Fruit fly (Drosophila melanogaster): Measurements from ENCODE around the gene indra.
A peak's percentile ranks its signal among the peaks of the same experiment; 100 is the strongest.

indra gene

DNA sequence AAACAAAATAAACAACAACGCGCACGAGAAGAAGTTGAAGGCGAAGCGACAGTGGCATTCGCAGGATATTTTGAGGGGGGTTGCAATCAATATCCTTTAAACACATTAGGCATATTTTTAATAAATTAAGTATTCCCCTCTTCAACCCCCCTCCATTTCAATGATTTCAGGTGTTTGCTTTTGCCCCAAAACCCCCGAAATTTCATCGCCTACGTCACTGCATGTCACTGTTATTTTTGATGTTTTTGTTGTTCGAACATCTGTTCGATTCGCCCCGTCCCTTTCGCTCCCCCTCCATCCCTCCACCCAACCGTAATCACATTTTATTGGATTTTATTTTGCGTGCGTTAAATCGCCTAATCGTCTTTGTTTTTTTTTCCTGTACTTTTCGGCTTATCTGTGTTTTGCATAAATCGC lies 26.0 kb upstream of the indra start (continued):
- TF ChIP-seq CG8924 (tag; optimal IDR thresholded peaks at IDR 0.05) (peak; percentile 79), unpg (GFP tag; optimal IDR thresholded peaks at IDR 0.05) (peak; percentile 75), Ssrp (tag; optimal IDR thresholded peaks at IDR 0.05) (peak; percentile 66), Poxn (GFP tag; IDR thresholded peaks at IDR 0.05) (0 out of 2 replicates have a peak, but pooled peaks have one; percentile 26), CG30403 (GFP tag; optimal IDR thresholded peaks at IDR 0.05) (peak; percentile 80), CG10431 (GFP tag; optimal IDR thresholded peaks at IDR 0.05) (no peak), Mes4 (GFP tag; optimal IDR thresholded peaks at IDR 0.05) (peak; percentile 65), pnt (GFP tag; optimal IDR thresholded peaks at IDR 0.05) (peak; percentile 77), D (optimal IDR thresholded peaks at IDR 0.05) (no peak), D (GFP tag; optimal IDR thresholded peaks at IDR 0.05) (peak; percentile 68), corto (GFP tag; optimal IDR thresholded peaks at IDR 0.05) (no peak), gt (GFP tag; IDR thresholded peaks at IDR 0.05) (peak; percentile 70), CG1233 (GFP tag; optimal IDR thresholded peaks at IDR 0.05) (peak; percentile 81), CG17359 (tag; optimal IDR thresholded peaks at IDR 0.05) (peak; percentile 64), NC2β (GFP tag; optimal IDR thresholded peaks at IDR 0.05) (peak; percentile 60), CkIIα-i1 (GFP tag; IDR thresholded peaks at IDR 0.05) (no peak), wdn (GFP tag; IDR thresholded peaks at IDR 0.05) (peak; percentile 79), Mrtf (GFP tag; IDR thresholded peaks at IDR 0.05) (peak; percentile 80), CG4730 (GFP tag; IDR thresholded peaks at IDR 0.05) (peak; percentile 77), Hr3 (GFP tag; optimal IDR thresholded peaks at IDR 0.05) (peak; percentile 74), CG4820 (GFP tag; optimal IDR thresholded peaks at IDR 0.05) (peak; percentile 77), CG11456 (GFP tag; IDR thresholded peaks at IDR 0.05) (peak; percentile 86), H2.0 (GFP tag; IDR thresholded peaks at IDR 0.05) (peak; percentile 85), CG9817 (tag; optimal IDR thresholded peaks at IDR 0.05) (peak; percentile 47), Dll (GFP tag; IDR thresholded peaks at IDR 0.05; ENCODE audit: partially characterized antibody) (no peak), Nf-YB (GFP tag; optimal IDR thresholded peaks at IDR 0.05) (peak; percentile 29), CG9797 (GFP tag; optimal IDR thresholded peaks at IDR 0.05) (no peak), p53 (GFP tag; optimal IDR thresholded peaks at IDR 0.05) (no peak), CG10565 (GFP tag; optimal IDR thresholded peaks at IDR 0.05) (peak; percentile 27), CG3065 (GFP tag; optimal IDR thresholded peaks at IDR 0.05) (peak; percentile 21), CG18011 (GFP tag; optimal IDR thresholded peaks at IDR 0.05) (peak; percentile 42), nom (GFP tag; optimal IDR thresholded peaks at IDR 0.05) (no peak), CG10267 (tag; optimal IDR thresholded peaks at IDR 0.05) (peak; percentile 76), Bdp1 (GFP tag; optimal IDR thresholded peaks at IDR 0.05) (peak; percentile 32), chif (GFP tag; optimal IDR thresholded peaks at IDR 0.05) (peak; percentile 74 to 85), CG6272 (GFP tag; IDR thresholded peaks at IDR 0.05) (peak; percentile 77), ssp (GFP tag; IDR thresholded peaks at IDR 0.05) (peak; percentile 64), pros (GFP tag; optimal IDR thresholded peaks at IDR 0.05) (no peak), Atf-2 (GFP tag; optimal IDR thresholded peaks at IDR 0.05) (peak; percentile 61), CG1603 (tag; optimal IDR thresholded peaks at IDR 0.05) (peak; percentile 87), sens-2 (GFP tag; IDR thresholded peaks at IDR 0.05) (peak; percentile 57), Hr78 (GFP tag; optimal IDR thresholded peaks at IDR 0.05) (peak in 1 of 2 experiments; percentile 6), z (GFP tag; IDR thresholded peaks at IDR 0.05) (peak; percentile 75), chinmo (GFP tag; IDR thresholded peaks at IDR 0.05; ENCODE audit: partially characterized antibody) (peak; percentile 94), Jarid2 (GFP tag; optimal IDR thresholded peaks at IDR 0.05) (peak; percentile 48), zen2 (GFP tag; IDR thresholded peaks at IDR 0.05; ENCODE audit: partially characterized antibody) (0 out of 3 replicates have a peak, but pooled peaks have one; percentile 34), CG3407 (GFP tag; optimal IDR thresholded peaks at IDR 0.05) (peak; percentile 39), Drgx (GFP tag; IDR thresholded peaks at IDR 0.05) (peak; percentile 51), Rfx (GFP tag; IDR thresholded peaks at IDR 0.05) (peak; percentile 91), unc-4 (GFP tag; IDR thresholded peaks at IDR 0.05; ENCODE audit: partially characterized antibody) (no peak), lbe (GFP tag; optimal IDR thresholded peaks at IDR 0.05) (peak; percentile 74)

Measured in whole organism, embryonic.